Fruit fly (Drosophila melanogaster): ENCODE results near the gene JIL-1.

DNA sequence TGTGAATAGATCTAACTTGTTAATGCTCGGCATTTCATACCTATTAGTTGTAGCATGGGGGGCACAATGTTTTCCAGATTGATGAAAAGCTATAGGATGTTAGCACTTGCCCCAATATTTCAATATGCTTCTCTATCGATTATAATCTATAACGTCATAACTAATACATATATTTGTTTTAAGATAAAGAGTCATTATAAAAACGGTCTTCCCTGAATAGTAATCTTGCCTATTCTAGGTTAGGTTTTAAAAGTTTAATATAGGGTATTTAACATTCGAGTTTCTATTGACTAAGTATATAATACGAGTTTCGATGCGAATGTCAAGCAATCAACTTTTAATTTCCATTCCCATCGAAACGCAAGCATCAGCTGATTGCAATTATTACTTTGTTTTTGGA is 31.8 kb downstream of the JIL-1 start, which contains the start of the genes CG6321 and Blos2:
- no peak for TF ChIP-seq EcR (GFP tag; optimal IDR thresholded peaks at IDR 0.05)
- TF ChIP-seq pan (optimal IDR thresholded peaks at IDR 0.05), result peak; percentile 87
